Fruit fly (Drosophila melanogaster): ENCODE results near the gene RSG7.

- TF ChIP-seq EcR (GFP tag; optimal IDR thresholded peaks at IDR 0.05): no peak
- no peak for TF ChIP-seq pan (optimal IDR thresholded peaks at IDR 0.05)
- no peak for TF ChIP-seq CG8478 (optimal IDR thresholded peaks at IDR 0.05)
- no peak for TF ChIP-seq psq (optimal IDR thresholded peaks at IDR 0.05)
Observed at dm6 chrX:16889510-16889909, 45.3 kb upstream of the RSG7 start, which contains the start of gene CG13002.
